Worm (Caenorhabditis elegans) whole organism, L4/young adult: Measurements from ENCODE around the gene F54H12.2.

Experiments used
- W03F9.2 ChIP-seq: fragments of 150-350 bp; optimal IDR thresholded peaks from 2 replicates; lab custom pipeline; 2014; ENCODE audit warnings: missing biosample characterization, missing genetic modification characterization
- dao-5 ChIP-seq: sonication (generic microtip); optimal IDR thresholded peaks from 2 replicates; lab custom pipeline; 2016; ENCODE audit warnings: missing genotype, missing genetic modification characterization, moderate library complexity, missing compliant biosample characterization
- him-1 ChIP-seq: sonication (generic microtip); optimal IDR thresholded peaks from 2 replicates; lab custom pipeline; 2016; ENCODE audit warnings: missing genotype, missing genetic modification reagents, missing genetic modification characterization, missing compliant biosample characterization

ce11 chrIII:7973968-7974607 is 9.7 kb downstream of the F54H12.2 start:
- TF ChIP-seq him-1 (tag; lab: Kevin White, UChicago) (no peak), dao-5 (tag; lab: Kevin White, UChicago) (no peak), W03F9.2 (no peak)
